Worm (Caenorhabditis elegans) whole organism, midembryonic: Measurements from ENCODE around the gene C04E6.8.

Experiments
- cog-1 ChIP-seq: sonication (generic microtip); optimal IDR thresholded peaks from 2 replicates; lab custom pipeline; 2016; ENCODE audit warnings: missing genetic modification characterization, missing compliant biosample characterization
- flt-1 ChIP-seq: fragments of 200-800 bp; sonication (Bioruptor generic); IDR thresholded peaks from 2 replicates; pipeline ENCODE4 v1.3.6; 2022; ENCODE audit warnings: missing genetic modification characterization, missing compliant biosample characterization
- med-1 ChIP-seq: sonication (generic microtip); optimal IDR thresholded peaks from 2 replicates; lab custom pipeline; 2017; ENCODE audit warnings: missing genetic modification characterization, mild to moderate bottlenecking, missing compliant biosample characterization, antibody characterized with exemption, missing genetic modification reagents; ENCODE audit not compliant: insufficient read depth
- ref-1 ChIP-seq: fragments of 200-800 bp; sonication (Bioruptor generic); conservative IDR thresholded peaks from 2 replicates; pipeline ENCODE4 v1.3.6; 2022; ENCODE audit warnings: missing genetic modification reagents, missing genetic modification characterization, missing compliant biosample characterization
- ztf-23 ChIP-seq: fragments of 200-800 bp; sonication (Bioruptor generic); IDR thresholded peaks from 2 replicates; pipeline ENCODE4 v1.3.6; 2022; ENCODE audit warnings: missing genetic modification reagents, missing genetic modification characterization, missing compliant biosample characterization

ce11 chrV:5917707-5918106 is 34.1 kb upstream of the C04E6.8 start, which contains the start of gene lrpr-1:
- TF ChIP-seq flt-1 (peak; percentile 79), med-1 (GFP tag; lab: Kevin White, UChicago) (no peak), ztf-23 (GFP tag; lab: Robert Waterston, UW) (peak; percentile 72; the same call in 1 of the 2 replicates), ref-1 (no peak), cog-1 (tag; lab: Kevin White, UChicago) (peak; percentile 47)
